Worm (Caenorhabditis elegans) whole organism, L2 larva: Measurements from ENCODE around the gene cfap-36.

Source experiments
- nhr-12 ChIP-seq: fragments of 150-350 bp; optimal IDR thresholded peaks from 2 replicates; lab custom pipeline; 2014; ENCODE audit warnings: missing biosample characterization, missing genetic modification characterization
- nhr-25 ChIP-seq: fragments of 150-350 bp; sonication (generic microtip); optimal IDR thresholded peaks from 3 replicates; lab custom pipeline; 2014; ENCODE audit warnings: missing biosample characterization, missing genetic modification characterization
- zag-1 ChIP-seq: fragments of 150-350 bp; optimal IDR thresholded peaks from 2 replicates; lab custom pipeline; 2014; ENCODE audit warnings: missing biosample characterization, missing genetic modification characterization

ce11 chrV:211388-212168 lies 39.6 kb upstream of the cfap-36 start:
- TF ChIP-seq nhr-25 (no peak), nhr-12 (no peak), zag-1 (tag; lab: Kevin White, UChicago) (no peak)
